Fruit fly (Drosophila melanogaster) whole organism, embryonic: Measurements from ENCODE around the gene Ror.

Experiments
- CG10147 ChIP-seq: fragments of 200-800 bp; sonication (Bioruptor generic); optimal IDR thresholded peaks from 2 replicates; lab custom pipeline; 2019; ENCODE audit warnings: missing biosample characterization, mild to moderate bottlenecking, missing genetic modification characterization, moderate library complexity
- CG11695 ChIP-seq: fragments of 200-800 bp; sonication (Bioruptor generic); IDR thresholded peaks from 3 replicates; pipeline ENCODE4 v1.3.6; 2022; ENCODE audit warnings: missing biosample characterization, missing genetic modification characterization
- CG13296 ChIP-seq: fragments of 200-800 bp; sonication (Bioruptor generic); optimal IDR thresholded peaks from 3 replicates; lab custom pipeline; 2018; ENCODE audit warnings: missing biosample characterization, mild to moderate bottlenecking, missing genetic modification characterization
- CG13424 ChIP-seq: fragments of 200-800 bp; sonication (Bioruptor generic); optimal IDR thresholded peaks from 2 replicates; lab custom pipeline; 2019; ENCODE audit warnings: missing biosample characterization, mild to moderate bottlenecking, missing genetic modification characterization, moderate library complexity
- CG2712 ChIP-seq: fragments of 200-800 bp; optimal IDR thresholded peaks from 3 replicates; lab custom pipeline; 2019; ENCODE audit warnings: missing biosample characterization, mild to moderate bottlenecking, missing genetic modification characterization, moderate library complexity
- CG30020 ChIP-seq: fragments of 200-800 bp; optimal IDR thresholded peaks from 2 replicates; lab custom pipeline; 2019; ENCODE audit warnings: missing biosample characterization, mild to moderate bottlenecking, missing genetic modification characterization, moderate library complexity
- CG32772 ChIP-seq: fragments of 200-800 bp; sonication (Bioruptor generic); IDR thresholded peaks from 2 replicates; pipeline ENCODE4 v1.3.6; 2022; ENCODE audit warnings: missing biosample characterization, missing genetic modification characterization
- CG33557 ChIP-seq: fragments of 200-800 bp; sonication (Bioruptor generic); optimal IDR thresholded peaks from 2 replicates; lab custom pipeline; 2019; ENCODE audit warnings: missing biosample characterization, mild to moderate bottlenecking, missing genetic modification characterization, moderate library complexity
- CG3407 ChIP-seq: fragments of 200-800 bp; sonication (Bioruptor generic); optimal IDR thresholded peaks from 2 replicates; lab custom pipeline; 2018; ENCODE audit warnings: missing biosample characterization, mild to moderate bottlenecking, missing genetic modification characterization
- CG34224 ChIP-seq: fragments of 200-800 bp; sonication (Bioruptor generic); IDR thresholded peaks from 3 replicates; pipeline ENCODE4 v1.3.6; 2022; ENCODE audit warnings: missing biosample characterization, missing genetic modification characterization; ENCODE audit not compliant: partially characterized antibody
- CG6654 ChIP-seq: fragments of 200-800 bp; sonication (Bioruptor generic); optimal IDR thresholded peaks from 2 replicates; lab custom pipeline; 2017; ENCODE audit warnings: missing biosample characterization, mild to moderate bottlenecking, missing genetic modification characterization
- CoRest ChIP-seq: fragments of 200-800 bp; sonication (Bioruptor generic); optimal IDR thresholded peaks from 3 replicates; lab custom pipeline; 2018; ENCODE audit warnings: missing biosample characterization, mild to moderate bottlenecking, missing genetic modification characterization, moderate library complexity
- D ChIP-seq, 2 experiments: fragments of 200-800 bp in 1 of 2; fragments of >200 bp in 1 of 2; sonication (Bioruptor generic) in 1 of 2; optimal IDR thresholded peaks; 2 replicates in 1 of 2; 3 replicates in 1 of 2; lab custom pipeline; 2017; ENCODE audit warnings: mild to moderate bottlenecking in 1 of 2, missing biosample characterization in 1 of 2, missing genetic modification characterization in 1 of 2, missing genetic modification reagents in 1 of 2
- Dip3 ChIP-seq: fragments of 200-800 bp; sonication (Bioruptor generic); optimal IDR thresholded peaks from 3 replicates; lab custom pipeline; 2016; ENCODE audit warnings: missing biosample characterization, missing genetic modification characterization
- Dp ChIP-seq: fragments of 200-800 bp; sonication (Bioruptor generic); optimal IDR thresholded peaks from 2 replicates; lab custom pipeline; 2018; ENCODE audit warnings: missing biosample characterization, mild to moderate bottlenecking, missing genetic modification characterization, moderate library complexity
- Hr78 ChIP-seq, 2 experiments: fragments of 200-800 bp in 1 of 2; fragments of >200 bp in 1 of 2; sonication (Bioruptor generic) in 1 of 2; optimal IDR thresholded peaks; 2 replicates each; lab custom pipeline; 2017 to 2019; ENCODE audit warnings: missing biosample characterization in 2 of 2, missing genetic modification characterization in 2 of 2, mild to moderate bottlenecking in 1 of 2, moderate library complexity in 1 of 2
- Hsf ChIP-seq: fragments of 200-800 bp; sonication (Bioruptor generic); optimal IDR thresholded peaks from 3 replicates; lab custom pipeline; 2016; ENCODE audit warnings: missing biosample characterization, missing genetic modification characterization
- Jarid2 ChIP-seq: fragments of 200-800 bp; sonication (Bioruptor generic); optimal IDR thresholded peaks from 3 replicates; lab custom pipeline; 2017; ENCODE audit warnings: mild to moderate bottlenecking, missing biosample characterization, missing genetic modification reagents, missing genetic modification characterization
- Kr ChIP-seq: fragments of 200-800 bp; sonication (Bioruptor generic); optimal IDR thresholded peaks from 2 replicates; lab custom pipeline; 2017; ENCODE audit warnings: missing biosample characterization, mild to moderate bottlenecking, missing genetic modification characterization
- NC2α ChIP-seq: fragments of 200-800 bp; sonication (Bioruptor generic); optimal IDR thresholded peaks from 2 replicates; lab custom pipeline; 2016; ENCODE audit warnings: missing biosample characterization, missing genetic modification characterization
- Nf-YA ChIP-seq: fragments of 200-800 bp; sonication (Bioruptor generic); IDR thresholded peaks from 2 replicates; pipeline ENCODE4 v1.3.6; 2022; ENCODE audit warnings: missing biosample characterization, missing genetic modification characterization
- Pdp1 ChIP-seq, 2 experiments: fragments of 200-800 bp; sonication (Bioruptor generic); optimal IDR thresholded peaks; 3 replicates each; lab custom pipeline; 2016; ENCODE audit warnings: missing biosample characterization in 2 of 2, missing genetic modification characterization in 2 of 2, mild to moderate bottlenecking in 1 of 2, moderate library complexity in 1 of 2
- Sox100B ChIP-seq: fragments of 200-800 bp; sonication (Bioruptor generic); optimal IDR thresholded peaks from 3 replicates; lab custom pipeline; 2018; ENCODE audit warnings: missing biosample characterization, mild to moderate bottlenecking, missing genetic modification characterization
- Spps ChIP-seq: fragments of 200-800 bp; sonication (Bioruptor generic); optimal IDR thresholded peaks from 2 replicates; lab custom pipeline; 2018; ENCODE audit warnings: missing biosample characterization, mild to moderate bottlenecking, missing genetic modification characterization
- Tbp ChIP-seq: fragments of >200 bp; optimal IDR thresholded peaks from 2 replicates; lab custom pipeline; 2018; ENCODE audit warnings: missing biosample characterization, missing genetic modification characterization
- amos ChIP-seq: fragments of 200-800 bp; sonication (Bioruptor generic); IDR thresholded peaks from 2 replicates; pipeline ENCODE4 v1.3.6; 2022; ENCODE audit warnings: missing biosample characterization, missing genetic modification characterization; ENCODE audit not compliant: partially characterized antibody
- bab2 ChIP-seq: fragments of 200-800 bp; sonication (Bioruptor generic); optimal IDR thresholded peaks from 2 replicates; lab custom pipeline; 2016; ENCODE audit warnings: missing biosample characterization, missing genetic modification characterization
- btn ChIP-seq: fragments of 200-800 bp; sonication (Bioruptor generic); optimal IDR thresholded peaks from 2 replicates; lab custom pipeline; 2016; ENCODE audit warnings: missing biosample characterization, missing genetic modification characterization
- dimm ChIP-seq: fragments of 200-800 bp; sonication (Bioruptor generic); IDR thresholded peaks from 2 replicates; pipeline ENCODE4 v1.3.6; 2022; ENCODE audit warnings: missing biosample characterization, missing genetic modification characterization
- dysf ChIP-seq: fragments of 200-800 bp; sonication (Bioruptor generic); IDR thresholded peaks from 3 replicates; pipeline ENCODE4 v1.3.6; 2022; ENCODE audit warnings: missing biosample characterization, missing genetic modification characterization
- ems ChIP-seq: fragments of 200-800 bp; sonication (Bioruptor generic); optimal IDR thresholded peaks from 3 replicates; lab custom pipeline; 2016; ENCODE audit warnings: missing biosample characterization, missing genetic modification characterization
- hkb ChIP-seq, 2 experiments: fragments of 200-800 bp in 1 of 2; fragments of >200 bp in 1 of 2; sonication (Bioruptor generic) in 1 of 2; IDR thresholded peaks in 1 of 2; optimal IDR thresholded peaks in 1 of 2; 2 replicates each; pipeline versions ENCODE4 v1.3.6 to Lab custom; 2017 to 2022; ENCODE audit warnings: missing biosample characterization in 1 of 2, missing genetic modification characterization in 1 of 2
- kah ChIP-seq: fragments of 200-800 bp; sonication (Bioruptor generic); optimal IDR thresholded peaks from 2 replicates; lab custom pipeline; 2018; ENCODE audit warnings: missing biosample characterization, mild to moderate bottlenecking, missing genetic modification characterization
- ken ChIP-seq: fragments of 200-800 bp; sonication (Bioruptor generic); IDR thresholded peaks from 3 replicates; pipeline ENCODE4 v1.3.6; 2022; ENCODE audit warnings: missing biosample characterization, missing genetic modification characterization
- klu ChIP-seq: fragments of 200-800 bp; sonication (Bioruptor generic); IDR thresholded peaks from 2 replicates; pipeline ENCODE4 v1.3.6; 2022; ENCODE audit warnings: missing biosample characterization, missing genetic modification characterization
- lola ChIP-seq, 3 experiments: fragments of >200 bp in 2 of 3; fragments of 200-800 bp in 1 of 3; sonication (Bioruptor generic) in 1 of 3; optimal IDR thresholded peaks; 2 replicates each; lab custom pipeline; 2017 to 2019; ENCODE audit warnings: missing biosample characterization in 3 of 3, missing genetic modification characterization in 3 of 3, mild to moderate bottlenecking in 1 of 3, moderate library complexity in 1 of 3
- nau ChIP-seq: fragments of 200-800 bp; sonication (Bioruptor generic); optimal IDR thresholded peaks from 3 replicates; lab custom pipeline; 2017; ENCODE audit warnings: missing biosample characterization, mild to moderate bottlenecking, missing genetic modification characterization, missing genetic modification reagents
- nerfin-1 ChIP-seq: fragments of 200-800 bp; sonication (Bioruptor generic); optimal IDR thresholded peaks from 3 replicates; lab custom pipeline; 2019; ENCODE audit warnings: missing biosample characterization, mild to moderate bottlenecking, missing genetic modification characterization, moderate library complexity
- onecut ChIP-seq: fragments of 200-800 bp; sonication (Bioruptor generic); IDR thresholded peaks from 2 replicates; pipeline ENCODE4 v1.3.6; 2022; ENCODE audit warnings: missing biosample characterization, missing genetic modification characterization
- sisA ChIP-seq: fragments of 200-800 bp; sonication (Bioruptor generic); IDR thresholded peaks from 2 replicates; pipeline ENCODE4 v1.3.6; 2022; ENCODE audit warnings: missing biosample characterization, missing genetic modification characterization
- slbo ChIP-seq: fragments of 200-800 bp; sonication (Bioruptor generic); IDR thresholded peaks from 2 replicates; pipeline ENCODE4 v1.3.6; 2022; ENCODE audit warnings: missing biosample characterization, missing genetic modification characterization
- so ChIP-seq: fragments of 200-800 bp; sonication (Bioruptor generic); IDR thresholded peaks from 3 replicates; pipeline ENCODE4 v1.3.6; 2022; ENCODE audit warnings: missing biosample characterization, missing genetic modification characterization
- sug ChIP-seq: fragments of 200-800 bp; optimal IDR thresholded peaks from 2 replicates; lab custom pipeline; 2019; ENCODE audit warnings: missing biosample characterization, mild to moderate bottlenecking, missing genetic modification characterization, moderate library complexity
- vvl ChIP-seq: fragments of 200-800 bp; sonication (Bioruptor generic); IDR thresholded peaks from 2 replicates; pipeline ENCODE4 v1.3.6; 2022; ENCODE audit warnings: missing biosample characterization, missing genetic modification characterization
- yki ChIP-seq: fragments of >200 bp; optimal IDR thresholded peaks from 3 replicates; lab custom pipeline; 2018
- z ChIP-seq: fragments of 200-800 bp; sonication (Bioruptor generic); IDR thresholded peaks from 3 replicates; pipeline ENCODE4 v1.3.6; 2022; ENCODE audit warnings: missing biosample characterization, missing genetic modification characterization
- zen2 ChIP-seq: fragments of 200-800 bp; sonication (Bioruptor generic); IDR thresholded peaks from 3 replicates; pipeline ENCODE4 v1.3.6; 2022; ENCODE audit warnings: missing biosample characterization, missing genetic modification characterization; ENCODE audit not compliant: partially characterized antibody
- zfh1 ChIP-seq: fragments of 200-800 bp; sonication (Bioruptor generic); IDR thresholded peaks from 3 replicates; pipeline ENCODE4 v1.3.6; 2022; ENCODE audit warnings: missing biosample characterization, missing genetic modification characterization
- zfh2 ChIP-seq: fragments of 200-800 bp; sonication (Bioruptor generic); optimal IDR thresholded peaks from 2 replicates; lab custom pipeline; 2016; ENCODE audit warnings: missing biosample characterization, missing genetic modification characterization

The Ror gene

DNA sequence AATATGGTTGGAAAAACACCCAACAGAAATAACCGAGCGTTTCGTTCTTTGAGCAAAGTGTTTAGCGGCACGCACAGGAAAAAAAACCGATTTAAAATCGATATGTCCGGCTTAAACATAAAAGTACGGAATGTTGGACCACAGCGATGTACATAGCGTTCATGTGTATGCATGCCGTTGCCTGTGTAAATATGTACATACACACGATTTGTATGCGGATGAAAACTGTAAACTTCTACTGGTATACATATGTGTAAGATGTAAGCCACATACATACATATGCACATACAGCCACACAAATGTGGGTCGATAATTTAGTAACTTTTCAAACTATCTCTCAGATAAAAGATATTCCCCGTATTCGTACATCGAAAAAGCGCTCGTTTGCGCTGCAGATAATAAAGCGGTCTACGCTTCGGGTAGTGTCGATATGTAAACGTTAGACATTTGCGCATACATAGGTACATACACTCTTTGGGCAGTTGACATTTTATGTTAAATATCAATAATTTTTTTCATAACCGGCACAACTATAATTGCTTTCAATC lies 1.9 kb upstream of the Ror start (continued):
- TF ChIP-seq Sox100B (GFP tag; lab: Kevin White, UChicago) (peak; percentile 75), klu (GFP tag; lab: Robert Waterston, UW) (no peak), CG13424 (peak; percentile 34), dimm (GFP tag; lab: Robert Waterston, UW) (no peak), CG2712 (tag; lab: Kevin White, UChicago) (peak; percentile 9), CG10147 (no peak), hkb (optimal IDR thresholded peaks at IDR 0.05; lab: Kevin White, UChicago) (no peak), hkb (GFP tag; IDR thresholded peaks at IDR 0.05; lab: Robert Waterston, UW) (peak; percentile 42; the same call in 1 of the 2 replicates), CG34224 (GFP tag; lab: Robert Waterston, UW) (no peak), CG32772 (GFP tag; lab: Robert Waterston, UW) (no peak), onecut (peak; percentile 80), Dp (GFP tag; lab: Kevin White, UChicago) (no peak), CG13296 (peak; percentile 80), lola (GFP tag; optimal IDR thresholded peaks at IDR 0.05; lab: Kevin White, UChicago) (peak in 1 of 3 experiments; percentile 51), ken (GFP tag; lab: Robert Waterston, UW) (no peak), yki (lab: Kevin White, UChicago) (no peak), Spps (tag; lab: Kevin White, UChicago) (peak; percentile 2), CoRest (no peak), NC2α (GFP tag; lab: Kevin White, UChicago) (no peak), Pdp1 (GFP tag; optimal IDR thresholded peaks at IDR 0.05; lab: Kevin White, UChicago) (no peak), CG30020 (tag; lab: Kevin White, UChicago) (peak; percentile 74), dysf (GFP tag; lab: Robert Waterston, UW) (no peak), btn (no peak), sisA (no peak), Kr (GFP tag; lab: Kevin White, UChicago) (peak; percentile 49), CG11695 (GFP tag; lab: Robert Waterston, UW) (peak; percentile 55; the same call in 1 of the 3 replicates), Dip3 (GFP tag; lab: Kevin White, UChicago) (no peak), slbo (no peak), CG3407 (GFP tag; lab: Kevin White, UChicago) (no peak), z (GFP tag; lab: Robert Waterston, UW) (no peak), amos (no peak), vvl (GFP tag; lab: Robert Waterston, UW) (no peak), Hr78 (GFP tag; optimal IDR thresholded peaks at IDR 0.05; lab: Kevin White, UChicago) (no peak), so (GFP tag; lab: Robert Waterston, UW) (no peak), sug (tag; lab: Kevin White, UChicago) (peak; percentile 16), nau (GFP tag; lab: Kevin White, UChicago) (peak; percentile 3), bab2 (GFP tag; lab: Kevin White, UChicago) (peak; percentile 17), CG33557 (peak; percentile 87), D (optimal IDR thresholded peaks at IDR 0.05; lab: Kevin White, UChicago) (no peak), D (GFP tag; optimal IDR thresholded peaks at IDR 0.05; lab: Kevin White, UChicago) (peak; percentile 57), Tbp (GFP tag; lab: Kevin White, UChicago) (no peak), Nf-YA (GFP tag; lab: Robert Waterston, UW) (no peak), zfh2 (no peak), Hsf (no peak), zen2 (GFP tag; lab: Robert Waterston, UW) (no peak), Jarid2 (GFP tag; lab: Kevin White, UChicago) (no peak), CG6654 (GFP tag; lab: Kevin White, UChicago) (no peak), zfh1 (GFP tag; lab: Robert Waterston, UW) (no peak), kah (GFP tag; lab: Kevin White, UChicago) (peak; percentile 55), ems (GFP tag; lab: Kevin White, UChicago) (no peak), nerfin-1 (tag; lab: Kevin White, UChicago) (peak; percentile 91)
